Fruit fly (Drosophila melanogaster): ENCODE measurements around the gene Drsl6.

The Drsl6 gene

dm6 chr3L:3338882-3339590, 2.8 kb upstream of the Drsl6 start (continued):
- TF ChIP-seq psq (GFP tag; optimal IDR thresholded peaks at IDR 0.05) (no peak), sim (GFP tag; IDR thresholded peaks at IDR 0.05) (no peak), CG2712 (tag; optimal IDR thresholded peaks at IDR 0.05) (peak; percentile 30), gcm (GFP tag; optimal IDR thresholded peaks at IDR 0.05) (no peak), CG1602 (GFP tag; optimal IDR thresholded peaks at IDR 0.05) (no peak), CG13296 (GFP tag; optimal IDR thresholded peaks at IDR 0.05) (no peak), CG6683 (GFP tag; optimal IDR thresholded peaks at IDR 0.05) (no peak), dati (GFP tag; IDR thresholded peaks at IDR 0.05) (no peak), fru (optimal IDR thresholded peaks at IDR 0.05) (no peak), CG15011 (GFP tag; optimal IDR thresholded peaks at IDR 0.05) (no peak), crol (GFP tag; IDR thresholded peaks at IDR 0.05) (no peak), NFAT (GFP tag; IDR thresholded peaks at IDR 0.05) (no peak), Dfd (GFP tag; optimal IDR thresholded peaks at IDR 0.05) (no peak), pzg (GFP tag; optimal IDR thresholded peaks at IDR 0.05) (no peak), CG10543 (GFP tag; optimal IDR thresholded peaks at IDR 0.05) (no peak), CG13894 (tag; optimal IDR thresholded peaks at IDR 0.05) (no peak), nerfin-2 (GFP tag; IDR thresholded peaks at IDR 0.05; ENCODE audit: partially characterized antibody) (no peak), CG7928 (GFP tag; optimal IDR thresholded peaks at IDR 0.05) (no peak), CG12744 (GFP tag; optimal IDR thresholded peaks at IDR 0.05) (no peak), Oaz (GFP tag; IDR thresholded peaks at IDR 0.05) (no peak), CG5180 (GFP tag; optimal IDR thresholded peaks at IDR 0.05) (no peak), Dip2 (GFP tag; IDR thresholded peaks at IDR 0.05) (no peak), fd96Cb (tag; optimal IDR thresholded peaks at IDR 0.05) (peak; percentile 2), CG5245 (GFP tag; optimal IDR thresholded peaks at IDR 0.05) (no peak), D19B (GFP tag; optimal IDR thresholded peaks at IDR 0.05) (no peak), lmd (GFP tag; IDR thresholded peaks at IDR 0.05) (no peak), Doc3 (GFP tag; IDR thresholded peaks at IDR 0.05; ENCODE audit: partially characterized antibody) (no peak), Ptx1 (GFP tag; IDR thresholded peaks at IDR 0.05) (no peak), CG1233 (GFP tag; optimal IDR thresholded peaks at IDR 0.05) (no peak), CG10274 (GFP tag; optimal IDR thresholded peaks at IDR 0.05) (no peak), sisA (GFP tag; IDR thresholded peaks at IDR 0.05) (no peak), CG18619 (GFP tag; optimal IDR thresholded peaks at IDR 0.05) (no peak), Elba2 (GFP tag; optimal IDR thresholded peaks at IDR 0.05) (peak; percentile 91), croc (GFP tag; conservative IDR thresholded peaks at IDR 0.05) (peak; percentile 23; the same call in 1 of the 3 replicates), eve (GFP tag; optimal IDR thresholded peaks at IDR 0.05) (no peak), CG4730 (GFP tag; IDR thresholded peaks at IDR 0.05) (no peak), CG11398 (GFP tag; optimal IDR thresholded peaks at IDR 0.05) (no peak), z (GFP tag; IDR thresholded peaks at IDR 0.05) (no peak), trem (tag; optimal IDR thresholded peaks at IDR 0.05) (no peak), CG4282 (GFP tag; optimal IDR thresholded peaks at IDR 0.05) (no peak), Rx (GFP tag; IDR thresholded peaks at IDR 0.05) (no peak), CG9817 (tag; optimal IDR thresholded peaks at IDR 0.05) (no peak), gce (GFP tag; IDR thresholded peaks at IDR 0.05) (no peak), Pdp1 (GFP tag; optimal IDR thresholded peaks at IDR 0.05) (no peak), Asciz (GFP tag; optimal IDR thresholded peaks at IDR 0.05) (no peak), B-H2 (GFP tag; optimal IDR thresholded peaks at IDR 0.05) (no peak), CG16815 (GFP tag; optimal IDR thresholded peaks at IDR 0.05) (no peak), CG1792 (GFP tag; optimal IDR thresholded peaks at IDR 0.05) (no peak), Deaf1 (tag; optimal IDR thresholded peaks at IDR 0.05) (no peak), insv (GFP tag; optimal IDR thresholded peaks at IDR 0.05) (peak; percentile 97 to 99), knrl (GFP tag; IDR thresholded peaks at IDR 0.05; ENCODE audit: partially characterized antibody) (no peak)

Data from whole organism, embryonic.